Worm (Caenorhabditis elegans): Measurements from ENCODE around the gene lrch-1.

ce11 chrX:6255561-6255960 is 39.1 kb upstream of the lrch-1 start:
- TF ChIP-seq him-1 (tag; optimal IDR thresholded peaks at IDR 0.05): no peak
- no peak for TF ChIP-seq W03F9.2 (tag; optimal IDR thresholded peaks at IDR 0.05)
- peak; percentile 32 for TF ChIP-seq dao-5 (tag; optimal IDR thresholded peaks at IDR 0.05)
